Fruit fly (Drosophila melanogaster) whole organism, embryonic: ENCODE data around the gene Der-2.

ENCODE experiments used
- Atf6 ChIP-seq: fragments of 200-800 bp; sonication (Bioruptor generic); IDR thresholded peaks from 2 replicates; pipeline ENCODE4 v1.3.6; 2022; ENCODE audit warnings: missing biosample characterization, missing genetic modification characterization
- Blimp-1 ChIP-seq: fragments of 200-800 bp; sonication (Bioruptor generic); optimal IDR thresholded peaks from 3 replicates; lab custom pipeline; 2018; ENCODE audit warnings: missing biosample characterization, missing genetic modification characterization, mild to moderate bottlenecking, moderate library complexity, missing genetic modification reagents
- CG11504 ChIP-seq: fragments of 200-800 bp; sonication (Bioruptor generic); optimal IDR thresholded peaks from 3 replicates; lab custom pipeline; 2019; ENCODE audit warnings: missing biosample characterization, mild to moderate bottlenecking, missing genetic modification characterization, moderate library complexity
- CG12071 ChIP-seq: fragments of 200-800 bp; sonication (Bioruptor generic); optimal IDR thresholded peaks from 3 replicates; lab custom pipeline; 2018; ENCODE audit warnings: missing biosample characterization, mild to moderate bottlenecking, missing genetic modification characterization
- CG16779 ChIP-seq: fragments of 200-800 bp; sonication (Bioruptor generic); IDR thresholded peaks from 2 replicates; pipeline ENCODE4 v1.3.6; 2022; ENCODE audit warnings: missing biosample characterization, missing genetic modification characterization
- CG16815 ChIP-seq: fragments of 200-800 bp; sonication (Bioruptor generic); optimal IDR thresholded peaks from 3 replicates; lab custom pipeline; 2017; ENCODE audit warnings: missing biosample characterization, mild to moderate bottlenecking, missing genetic modification characterization
- CG17612 ChIP-seq: fragments of 200-800 bp; sonication (Bioruptor generic); IDR thresholded peaks from 2 replicates; pipeline ENCODE4 v1.3.6; 2022; ENCODE audit warnings: missing biosample characterization, missing genetic modification characterization
- CG17829 ChIP-seq: fragments of 200-800 bp; optimal IDR thresholded peaks from 2 replicates; lab custom pipeline; 2019; ENCODE audit warnings: missing biosample characterization, mild to moderate bottlenecking, missing genetic modification characterization, moderate library complexity
- CG17912 ChIP-seq: fragments of 200-800 bp; sonication (Bioruptor generic); optimal IDR thresholded peaks from 2 replicates; lab custom pipeline; 2018; ENCODE audit warnings: missing biosample characterization, mild to moderate bottlenecking, missing genetic modification characterization
- CG34422 ChIP-seq: fragments of 200-800 bp; sonication (Bioruptor generic); IDR thresholded peaks from 3 replicates; pipeline ENCODE4 v1.3.6; 2022; ENCODE audit warnings: missing biosample characterization, missing genetic modification characterization
- CG42726 ChIP-seq: fragments of 200-800 bp; sonication (Bioruptor generic); IDR thresholded peaks from 2 replicates; pipeline ENCODE4 v1.3.6; 2022; ENCODE audit warnings: missing biosample characterization, missing genetic modification characterization; ENCODE audit not compliant: partially characterized antibody
- CG7372 ChIP-seq: fragments of 200-800 bp; sonication (Bioruptor generic); IDR thresholded peaks from 2 replicates; pipeline ENCODE4 v1.3.6; 2022; ENCODE audit warnings: missing biosample characterization, missing genetic modification characterization
- CG7556 ChIP-seq: fragments of 200-800 bp; sonication (Bioruptor generic); optimal IDR thresholded peaks from 2 replicates; lab custom pipeline; 2017; ENCODE audit warnings: missing biosample characterization, mild to moderate bottlenecking, missing genetic modification characterization
- CG8388 ChIP-seq: fragments of 200-800 bp; sonication (Bioruptor generic); optimal IDR thresholded peaks from 2 replicates; lab custom pipeline; 2019; ENCODE audit warnings: missing biosample characterization, mild to moderate bottlenecking, missing genetic modification characterization, moderate library complexity
- CG8765 ChIP-seq: fragments of 200-800 bp; sonication (Bioruptor generic); IDR thresholded peaks from 2 replicates; pipeline ENCODE4 v1.3.6; 2022; ENCODE audit warnings: missing biosample characterization, missing genetic modification characterization
- CrebB ChIP-seq: fragments of 200-800 bp; sonication (Bioruptor generic); optimal IDR thresholded peaks from 3 replicates; lab custom pipeline; 2018; ENCODE audit warnings: missing biosample characterization, mild to moderate bottlenecking, missing genetic modification characterization
- Dip3 ChIP-seq: fragments of 200-800 bp; sonication (Bioruptor generic); optimal IDR thresholded peaks from 3 replicates; lab custom pipeline; 2016; ENCODE audit warnings: missing biosample characterization, missing genetic modification characterization
- Doc2 ChIP-seq: fragments of 200-800 bp; sonication (Bioruptor generic); IDR thresholded peaks from 2 replicates; pipeline ENCODE4 v1.3.6; 2022; ENCODE audit warnings: missing biosample characterization, missing genetic modification characterization
- Dp ChIP-seq: fragments of 200-800 bp; sonication (Bioruptor generic); optimal IDR thresholded peaks from 2 replicates; lab custom pipeline; 2018; ENCODE audit warnings: missing biosample characterization, mild to moderate bottlenecking, missing genetic modification characterization, moderate library complexity
- GATAe ChIP-seq: fragments of 200-800 bp; sonication (Bioruptor generic); conservative IDR thresholded peaks from 2 replicates; pipeline ENCODE4 v1.3.6; 2022; ENCODE audit warnings: missing biosample characterization, missing genetic modification characterization
- HLH4C ChIP-seq: fragments of 200-800 bp; sonication (Bioruptor generic); IDR thresholded peaks from 3 replicates; pipeline ENCODE4 v1.3.6; 2022; ENCODE audit warnings: missing biosample characterization, missing genetic modification characterization; ENCODE audit not compliant: partially characterized antibody
- Mrtf ChIP-seq: fragments of 200-800 bp; sonication (Bioruptor generic); IDR thresholded peaks from 3 replicates; pipeline ENCODE4 v1.3.6; 2022; ENCODE audit warnings: missing biosample characterization, missing genetic modification characterization
- NfI ChIP-seq: fragments of 200-800 bp; sonication (Bioruptor generic); optimal IDR thresholded peaks from 3 replicates; lab custom pipeline; 2018; ENCODE audit warnings: missing biosample characterization, mild to moderate bottlenecking, missing genetic modification characterization, moderate library complexity
- Pdp1 ChIP-seq, 2 experiments: fragments of 200-800 bp; sonication (Bioruptor generic); optimal IDR thresholded peaks; 3 replicates each; lab custom pipeline; 2016; ENCODE audit warnings: missing biosample characterization in 2 of 2, missing genetic modification characterization in 2 of 2, mild to moderate bottlenecking in 1 of 2, moderate library complexity in 1 of 2
- Vsx1 ChIP-seq: fragments of 200-800 bp; sonication (Bioruptor generic); optimal IDR thresholded peaks from 2 replicates; lab custom pipeline; 2017; ENCODE audit warnings: missing biosample characterization, mild to moderate bottlenecking, missing genetic modification characterization, missing genetic modification reagents
- Xrp1 ChIP-seq: fragments of 200-800 bp; sonication (Bioruptor generic); IDR thresholded peaks from 2 replicates; pipeline ENCODE4 v1.3.6; 2022; ENCODE audit warnings: missing biosample characterization, missing genetic modification characterization
- chif ChIP-seq, 2 experiments: fragments of 200-800 bp; sonication (Bioruptor generic); optimal IDR thresholded peaks; 3 replicates each; lab custom pipeline; 2016; ENCODE audit warnings: missing biosample characterization in 2 of 2, missing genetic modification characterization in 2 of 2
- crol ChIP-seq: fragments of 200-800 bp; sonication (Bioruptor generic); IDR thresholded peaks from 2 replicates; pipeline ENCODE4 v1.3.6; 2022; ENCODE audit warnings: missing biosample characterization, missing genetic modification characterization
- ems ChIP-seq: fragments of 200-800 bp; sonication (Bioruptor generic); optimal IDR thresholded peaks from 3 replicates; lab custom pipeline; 2016; ENCODE audit warnings: missing biosample characterization, missing genetic modification characterization
- hkb ChIP-seq, 2 experiments: fragments of 200-800 bp in 1 of 2; fragments of >200 bp in 1 of 2; sonication (Bioruptor generic) in 1 of 2; IDR thresholded peaks in 1 of 2; optimal IDR thresholded peaks in 1 of 2; 2 replicates each; pipeline versions ENCODE4 v1.3.6 to Lab custom; 2017 to 2022; ENCODE audit warnings: missing biosample characterization in 1 of 2, missing genetic modification characterization in 1 of 2
- inv ChIP-seq: fragments of 200-800 bp; sonication (Bioruptor generic); IDR thresholded peaks from 2 replicates; pipeline ENCODE4 v1.3.6; 2022; ENCODE audit warnings: missing biosample characterization, missing genetic modification characterization; ENCODE audit not compliant: partially characterized antibody
- kah ChIP-seq: fragments of 200-800 bp; sonication (Bioruptor generic); optimal IDR thresholded peaks from 2 replicates; lab custom pipeline; 2018; ENCODE audit warnings: missing biosample characterization, mild to moderate bottlenecking, missing genetic modification characterization
- org-1 ChIP-seq: fragments of 200-800 bp; sonication (Bioruptor generic); optimal IDR thresholded peaks from 2 replicates; lab custom pipeline; 2017; ENCODE audit warnings: missing biosample characterization, missing genetic modification characterization
- phol ChIP-seq: fragments of 200-800 bp; sonication (Bioruptor generic); optimal IDR thresholded peaks from 3 replicates; lab custom pipeline; 2018; ENCODE audit warnings: missing biosample characterization, mild to moderate bottlenecking, missing genetic modification characterization, moderate library complexity
- pnt ChIP-seq: fragments of 200-800 bp; sonication (Bioruptor generic); optimal IDR thresholded peaks from 3 replicates; lab custom pipeline; 2016; ENCODE audit warnings: missing biosample characterization, missing genetic modification characterization
- repo ChIP-seq: fragments of 200-800 bp; sonication (Bioruptor generic); optimal IDR thresholded peaks from 2 replicates; lab custom pipeline; 2016; ENCODE audit warnings: missing biosample characterization, missing genetic modification characterization
- tll ChIP-seq, 2 experiments: fragments of 200-800 bp in 1 of 2; fragments of >200 bp in 1 of 2; sonication (Bioruptor generic) in 1 of 2; optimal IDR thresholded peaks; 2 replicates each; lab custom pipeline; 2017 to 2019; ENCODE audit warnings: missing biosample characterization in 2 of 2, missing genetic modification characterization in 2 of 2, mild to moderate bottlenecking in 1 of 2, moderate library complexity in 1 of 2
- tup ChIP-seq: fragments of 200-800 bp; sonication (Bioruptor generic); optimal IDR thresholded peaks from 2 replicates; lab custom pipeline; 2016; ENCODE audit warnings: missing biosample characterization, mild to moderate bottlenecking, missing genetic modification characterization, moderate library complexity
- usp ChIP-seq: fragments of >200 bp; optimal IDR thresholded peaks from 2 replicates; lab custom pipeline; 2017; ENCODE audit warnings: missing biosample characterization, missing genetic modification characterization
- wor ChIP-seq: fragments of 200-800 bp; sonication (Bioruptor generic); IDR thresholded peaks from 2 replicates; pipeline ENCODE4 v1.3.6; 2022; ENCODE audit warnings: missing biosample characterization, missing genetic modification characterization

Gene Der-2

DNA sequence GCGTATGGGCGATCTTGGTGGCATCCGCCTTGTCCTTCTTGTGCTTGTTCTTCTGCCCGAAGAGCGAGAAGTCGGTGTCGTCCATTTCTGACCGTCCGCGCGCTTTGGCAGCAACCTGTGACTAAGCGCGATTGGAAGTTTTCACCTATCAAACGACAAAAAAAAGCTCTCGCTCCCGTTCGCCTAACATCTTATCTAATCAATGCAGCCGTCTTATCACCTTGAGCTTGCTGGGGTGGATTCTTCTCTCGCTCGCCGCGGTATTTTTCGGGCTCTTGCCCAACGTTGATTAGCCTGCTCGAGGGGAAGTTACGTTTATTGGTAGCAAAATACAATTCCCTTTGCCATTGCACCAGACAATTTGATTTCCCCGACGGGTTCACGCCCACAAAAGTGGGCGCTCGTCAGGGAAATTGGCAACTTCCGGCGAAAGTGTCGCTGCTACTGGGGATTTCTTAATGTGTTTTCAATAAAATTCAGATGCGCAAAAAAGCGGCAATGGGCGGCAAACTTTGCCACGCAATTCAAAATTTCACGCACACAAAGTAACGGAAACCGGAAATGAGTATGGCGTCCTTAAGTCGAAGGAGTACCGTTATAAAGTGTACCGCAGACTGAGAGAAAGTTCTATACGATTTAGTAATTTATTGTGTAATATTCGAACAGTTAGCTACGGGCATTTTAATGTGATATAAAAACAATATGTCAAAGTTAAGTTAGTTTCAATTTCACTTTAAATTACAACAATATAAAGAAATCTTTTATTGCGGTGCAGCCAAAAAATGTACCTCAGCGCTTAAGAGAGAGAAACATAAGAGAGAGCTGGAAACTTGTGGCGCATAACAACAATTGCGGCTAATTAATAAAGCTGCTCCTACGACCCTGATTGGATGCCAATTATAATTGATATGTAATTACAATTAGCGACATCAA lies 17.2 kb upstream of the Der-2 start, which contains the start of gene Decay (continued):
- TF ChIP-seq Atf6 (GFP tag; lab: Robert Waterston, UW) (peak; percentile 12; the same call in 1 of the 2 replicates), wor (no peak), Xrp1 (GFP tag; lab: Robert Waterston, UW) (peak; percentile 44; the same call in 1 of the 2 replicates), org-1 (GFP tag; lab: Kevin White, UChicago) (no peak), kah (no peak), Vsx1 (GFP tag; lab: Kevin White, UChicago) (peak; percentile 89), Dip3 (GFP tag; lab: Kevin White, UChicago) (no peak), Mrtf (GFP tag; lab: Robert Waterston, UW) (no peak), CrebB (tag; lab: Kevin White, UChicago) (no peak), repo (GFP tag; lab: Kevin White, UChicago) (no peak), CG12071 (no peak), GATAe (peak; percentile 75), CG17829 (tag; lab: Kevin White, UChicago) (no peak), Dp (GFP tag; lab: Kevin White, UChicago) (no peak), phol (peak; percentile 22), hkb (optimal IDR thresholded peaks at IDR 0.05; lab: Kevin White, UChicago) (no peak), hkb (GFP tag; IDR thresholded peaks at IDR 0.05; lab: Robert Waterston, UW) (peak; percentile 47; the same call in 1 of the 2 replicates), CG17612 (GFP tag; lab: Robert Waterston, UW) (no peak), Blimp-1 (GFP tag; lab: Kevin White, UChicago) (peak; percentile 20), CG8388 (GFP tag; lab: Kevin White, UChicago) (peak; percentile 17), CG34422 (GFP tag; lab: Robert Waterston, UW) (no peak), crol (GFP tag; lab: Robert Waterston, UW) (no peak), CG11504 (peak; percentile 16)

DNA sequence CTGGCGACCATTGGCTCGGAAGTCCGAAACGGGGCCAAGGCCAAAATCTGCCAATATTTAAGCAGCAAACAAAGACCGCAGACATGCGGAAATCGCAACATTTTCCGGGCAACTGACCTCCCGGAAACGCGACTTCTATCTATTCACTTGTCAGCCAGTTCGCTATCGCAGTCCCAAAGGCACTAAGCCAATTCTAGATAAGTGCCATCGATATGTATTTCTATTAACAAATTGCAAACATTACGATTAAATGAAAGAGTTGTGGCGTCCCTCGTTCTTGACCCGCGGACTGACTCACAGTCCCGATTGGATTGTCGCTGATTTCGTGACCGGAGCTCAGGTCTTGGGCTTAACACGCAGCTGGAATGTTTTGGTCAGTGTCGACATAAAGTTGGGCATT lies 14.8 kb upstream of the Der-2 start, which contains the start of gene Gr89a:
Gr89a (minus strand) TSS at position 101 of the 400 bp plus-strand sequence.
- TF ChIP-seq CG17912 (GFP tag; lab: Kevin White, UChicago) (no peak), tll (GFP tag; optimal IDR thresholded peaks at IDR 0.05; lab: Kevin White, UChicago) (no peak), chif (GFP tag; optimal IDR thresholded peaks at IDR 0.05; lab: Kevin White, UChicago) (no peak), pnt (no peak), NfI (GFP tag; lab: Kevin White, UChicago) (no peak), Pdp1 (GFP tag; optimal IDR thresholded peaks at IDR 0.05; lab: Kevin White, UChicago) (no peak), CG16815 (no peak), ems (GFP tag; lab: Kevin White, UChicago) (no peak), Doc2 (GFP tag; lab: Robert Waterston, UW) (no peak), CG16779 (GFP tag; lab: Robert Waterston, UW) (no peak), CG8765 (GFP tag; lab: Robert Waterston, UW) (no peak), HLH4C (GFP tag; lab: Robert Waterston, UW) (no peak), tup (GFP tag; lab: Kevin White, UChicago) (no peak), CG42726 (GFP tag; lab: Robert Waterston, UW) (no peak), inv (GFP tag; lab: Robert Waterston, UW) (no peak), usp (GFP tag; lab: Kevin White, UChicago) (no peak), CG7556 (no peak), CG7372 (GFP tag; lab: Robert Waterston, UW) (no peak), CG12071 (no peak)
